Worm (Caenorhabditis elegans) whole organism, late embryonic: ENCODE measurements around the gene nex-3.

ENCODE experiments used
- C38D4.7 ChIP-seq: fragments of 200-800 bp; sonication (Bioruptor generic); optimal IDR thresholded peaks from 2 replicates; lab custom pipeline; 2018; ENCODE audit warnings: mild to moderate bottlenecking, missing genetic modification characterization, moderate library complexity, missing compliant biosample characterization
- ama-1 ChIP-seq: fragments of 150-350 bp; optimal IDR thresholded peaks from 2 replicates; lab custom pipeline; 2014
- ceh-2 ChIP-seq: sonication (generic microtip); optimal IDR thresholded peaks from 2 replicates; lab custom pipeline; 2016; ENCODE audit warnings: missing genotype, missing genetic modification characterization, missing compliant biosample characterization
- ceh-31 ChIP-seq: sonication (generic microtip); optimal IDR thresholded peaks from 2 replicates; lab custom pipeline; 2016; ENCODE audit warnings: missing genetic modification characterization, missing compliant biosample characterization
- elt-2 ChIP-seq: sonication (generic microtip); optimal IDR thresholded peaks from 2 replicates; lab custom pipeline; 2016; ENCODE audit warnings: missing genetic modification reagents, missing genetic modification characterization, missing compliant biosample characterization
- hlh-15 ChIP-seq: sonication (generic microtip); optimal IDR thresholded peaks from 2 replicates; lab custom pipeline; 2016; ENCODE audit warnings: missing genetic modification characterization, missing compliant biosample characterization
- lin-11 ChIP-seq: fragments of 200-800 bp; sonication (Bioruptor generic); optimal IDR thresholded peaks from 2 replicates; lab custom pipeline; 2018; ENCODE audit warnings: mild to moderate bottlenecking, missing genetic modification characterization, missing compliant biosample characterization
- nfya-1 ChIP-seq: sonication (generic microtip); optimal IDR thresholded peaks from 2 replicates; lab custom pipeline; 2017; ENCODE audit warnings: missing genetic modification characterization, mild to moderate bottlenecking, missing compliant biosample characterization, antibody characterized with exemption, moderate library complexity
- nhr-11 ChIP-seq: fragments of 150-350 bp; optimal IDR thresholded peaks from 2 replicates; lab custom pipeline; 2014; ENCODE audit warnings: missing biosample characterization, missing genetic modification characterization
- pag-3 ChIP-seq: sonication (generic microtip); optimal IDR thresholded peaks from 2 replicates; lab custom pipeline; 2016; ENCODE audit warnings: missing compliant biosample characterization, missing genetic modification characterization, borderline replicate concordance
- pha-4 ChIP-seq: fragments of 150-350 bp; optimal IDR thresholded peaks from 2 replicates; lab custom pipeline; 2018; ENCODE audit warnings: missing biosample characterization, missing genetic modification reagents, missing genetic modification characterization
- tbx-2 ChIP-seq: sonication (generic microtip); optimal IDR thresholded peaks from 2 replicates; lab custom pipeline; 2016; ENCODE audit warnings: missing genetic modification characterization, missing compliant biosample characterization
- unc-55 ChIP-seq: sonication (generic microtip); optimal IDR thresholded peaks from 2 replicates; lab custom pipeline; 2017; ENCODE audit warnings: missing biosample characterization, missing genetic modification reagents, missing genetic modification characterization
- zip-5 ChIP-seq: sonication (generic microtip); optimal IDR thresholded peaks from 2 replicates; lab custom pipeline; 2016; ENCODE audit warnings: missing genetic modification characterization, missing compliant biosample characterization

DNA sequence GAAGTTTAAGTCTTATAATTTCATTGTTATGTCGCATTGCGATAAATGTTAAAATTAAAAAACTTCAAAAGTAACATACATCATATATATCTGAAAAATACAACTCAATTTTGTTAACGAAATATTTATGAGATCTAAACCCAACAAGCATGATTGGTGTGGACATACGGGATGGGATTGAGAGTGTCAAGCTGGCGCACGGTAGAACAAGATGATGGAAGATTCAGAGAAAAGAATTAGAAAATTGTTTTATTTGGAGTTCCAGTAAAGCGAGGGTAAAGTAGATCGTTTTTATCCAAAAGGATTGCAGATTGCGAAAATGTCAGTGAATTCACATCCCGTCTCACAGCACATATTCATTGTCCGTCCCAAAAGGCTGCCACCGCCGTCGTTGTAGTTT, 34.9 kb downstream of the nex-3 start:
- TF ChIP-seq tbx-2 (tag; lab: Kevin White, UChicago) = no peak
- TF ChIP-seq hlh-15 (tag; lab: Kevin White, UChicago) = no peak
- TF ChIP-seq nhr-11 (tag; lab: Kevin White, UChicago) = no peak
- no peak for TF ChIP-seq elt-2 (tag; lab: Kevin White, UChicago)
- no peak for TF ChIP-seq ceh-2 (tag; lab: Kevin White, UChicago)
- no peak for TF ChIP-seq pag-3
- TF ChIP-seq ceh-31 (tag; lab: Kevin White, UChicago) = no peak
- no peak for TF ChIP-seq lin-11 (tag; lab: Kevin White, UChicago)
- TF ChIP-seq unc-55 (GFP tag; lab: Kevin White, UChicago) = no peak
- no peak for TF ChIP-seq ama-1 (lab: Kevin White, UChicago)
- no peak for TF ChIP-seq pha-4 (tag; lab: Kevin White, UChicago)
- no peak for TF ChIP-seq C38D4.7
- no peak for TF ChIP-seq zip-5 (tag; lab: Kevin White, UChicago)
- TF ChIP-seq nfya-1 (tag; lab: Kevin White, UChicago) = no peak
